Worm (Caenorhabditis elegans) whole organism, L1 larva: ENCODE measurements around the gene str-125.

Source experiments
- pag-3 ChIP-seq: sonication (generic microtip); optimal IDR thresholded peaks from 2 replicates; lab custom pipeline; 2017; ENCODE audit warnings: missing genetic modification characterization, mild to moderate bottlenecking, missing compliant biosample characterization, antibody characterized with exemption, borderline replicate concordance; ENCODE audit not compliant: insufficient read depth
- unc-62 ChIP-seq: fragments of 150-350 bp; optimal IDR thresholded peaks from 2 replicates; lab custom pipeline; 2014; ENCODE audit warnings: missing biosample characterization, missing genetic modification reagents, missing genetic modification characterization
- zag-1 ChIP-seq: fragments of 150-350 bp; optimal IDR thresholded peaks from 2 replicates; lab custom pipeline; 2014; ENCODE audit warnings: missing biosample characterization, missing genetic modification characterization

- TF ChIP-seq pag-3 (no peak), unc-62 (GFP tag; lab: Kevin White, UChicago) (no peak), zag-1 (tag; lab: Kevin White, UChicago) (no peak)
These were observed 18.8 kb upstream of the str-125 start for ce11 chrV:17094568-17094967.
